Fruit fly (Drosophila melanogaster): ENCODE data around the gene CG7379.

The CG7379 gene

DNA sequence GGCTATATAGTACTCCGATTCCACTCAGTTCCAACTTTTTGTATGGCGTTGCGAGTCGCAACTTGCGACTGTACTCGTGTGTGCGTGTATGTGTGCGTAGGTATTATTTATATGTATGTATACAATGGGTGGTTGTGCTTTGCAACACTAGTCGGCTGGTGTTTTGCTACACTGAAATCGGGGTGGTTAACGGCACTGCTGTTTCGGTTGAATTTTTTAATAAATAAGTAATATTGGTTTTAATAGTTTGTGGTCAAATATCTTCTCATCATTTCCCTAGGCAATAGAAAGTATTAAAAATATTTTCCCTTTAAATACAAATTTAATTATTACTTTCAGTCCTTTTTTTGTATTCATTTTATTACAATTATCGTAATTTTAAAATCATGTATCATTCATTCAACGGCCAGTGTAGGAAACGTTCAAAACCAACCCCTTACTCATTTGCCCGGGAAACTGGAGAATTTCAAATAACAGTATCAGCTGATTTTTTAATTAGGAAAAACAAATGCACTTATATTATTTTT is at the start of gene CG7379:
Gene CG7379, minus strand, starts transcription at position 94 of the 527 bp plus-strand sequence.
- TF ChIP-seq CG17801 (GFP tag; optimal IDR thresholded peaks at IDR 0.05; ENCODE audit: partially characterized antibody): peak; percentile 64

DNA sequence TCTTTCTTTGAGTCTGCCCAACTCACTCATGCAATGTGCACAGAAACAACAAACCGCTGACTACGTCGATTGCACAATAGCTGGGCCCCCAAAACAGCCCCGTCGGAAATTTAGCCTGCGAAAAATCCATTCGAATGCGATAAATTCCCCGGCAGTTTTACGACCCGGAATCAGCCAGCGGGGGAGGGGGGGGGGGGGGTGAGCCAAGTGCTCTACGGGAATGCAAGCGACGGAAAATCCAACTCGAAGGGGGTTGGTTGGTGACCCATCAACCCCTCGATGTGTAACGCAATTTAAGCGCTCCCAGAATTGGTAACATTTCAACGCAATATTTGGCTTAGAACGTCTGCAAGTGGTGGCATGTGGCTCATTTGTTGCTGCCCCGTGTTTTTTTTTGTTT is 48.9 kb upstream of the CG7379 start:
- no peak for TF ChIP-seq CG17801 (GFP tag; optimal IDR thresholded peaks at IDR 0.05; ENCODE audit: partially characterized antibody)

DNA sequence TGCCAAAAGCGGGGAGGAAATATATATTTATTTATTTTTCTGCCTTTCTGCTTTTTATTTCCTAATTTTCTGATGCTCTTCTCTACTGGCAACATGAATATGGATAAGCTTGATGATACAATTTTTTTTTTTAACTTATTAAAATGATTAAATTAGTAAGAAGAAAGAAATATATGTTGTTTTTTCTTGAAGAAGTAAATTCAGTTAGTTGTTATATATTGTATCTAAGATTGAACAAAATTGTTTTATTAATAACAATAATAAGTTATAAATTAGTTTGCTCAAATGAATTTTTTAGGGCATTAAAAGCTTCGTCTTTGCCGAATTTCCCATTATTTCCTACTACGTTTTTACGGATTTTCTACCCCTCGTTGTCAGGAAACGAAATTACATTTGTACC is 32.4 kb upstream of the CG7379 start:
- no peak for TF ChIP-seq CG17801 (GFP tag; optimal IDR thresholded peaks at IDR 0.05; ENCODE audit: partially characterized antibody)

DNA sequence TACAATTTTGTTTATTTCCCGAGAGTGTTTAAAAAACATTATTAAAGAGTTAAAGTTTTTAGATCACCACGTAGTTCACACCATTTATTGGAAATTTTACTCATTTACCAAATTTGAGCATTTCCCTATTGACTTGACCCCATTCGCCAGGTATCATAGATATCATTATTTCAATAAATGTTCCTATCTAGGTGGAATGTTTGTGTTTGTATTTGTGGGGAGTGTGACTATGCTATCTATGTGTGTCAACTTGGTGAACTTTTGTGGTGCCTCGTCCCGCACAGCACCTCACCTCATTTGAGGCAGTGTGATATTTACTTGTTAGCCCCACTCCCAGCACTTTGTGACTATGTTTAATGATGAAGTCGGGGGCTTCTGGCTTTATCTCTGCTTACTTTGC is 30.5 kb upstream of the CG7379 start:
- no peak for TF ChIP-seq CG17801 (GFP tag; optimal IDR thresholded peaks at IDR 0.05; ENCODE audit: partially characterized antibody)

DNA sequence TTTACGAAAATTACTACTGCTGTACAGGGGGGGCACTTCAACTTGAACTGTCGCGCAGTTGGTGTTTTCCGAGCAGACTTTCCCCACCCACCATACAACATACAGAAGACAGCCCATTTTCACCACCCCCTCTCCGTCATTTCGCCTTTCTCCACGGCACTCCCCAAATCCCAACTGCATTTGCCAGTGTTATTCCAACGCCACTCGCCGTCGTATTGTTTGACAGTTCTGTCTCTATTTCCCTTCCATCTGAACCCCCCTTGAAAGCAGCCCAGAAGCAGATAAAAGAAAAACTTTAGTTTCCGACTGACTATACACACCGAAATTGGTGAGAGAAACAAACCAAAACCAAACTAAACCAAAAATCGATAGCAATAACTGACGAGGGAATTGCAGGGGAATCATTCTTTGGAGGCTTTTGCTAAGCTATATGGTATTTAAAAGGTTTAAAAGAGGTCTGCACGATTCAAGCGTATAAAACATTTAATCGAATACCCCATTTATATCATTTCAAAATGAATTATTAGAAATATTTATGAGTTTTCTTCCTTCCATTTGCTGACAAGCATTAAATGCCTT is 29.0 kb upstream of the CG7379 start:
- TF ChIP-seq CG17801 (GFP tag; optimal IDR thresholded peaks at IDR 0.05; ENCODE audit: partially characterized antibody): no peak

DNA sequence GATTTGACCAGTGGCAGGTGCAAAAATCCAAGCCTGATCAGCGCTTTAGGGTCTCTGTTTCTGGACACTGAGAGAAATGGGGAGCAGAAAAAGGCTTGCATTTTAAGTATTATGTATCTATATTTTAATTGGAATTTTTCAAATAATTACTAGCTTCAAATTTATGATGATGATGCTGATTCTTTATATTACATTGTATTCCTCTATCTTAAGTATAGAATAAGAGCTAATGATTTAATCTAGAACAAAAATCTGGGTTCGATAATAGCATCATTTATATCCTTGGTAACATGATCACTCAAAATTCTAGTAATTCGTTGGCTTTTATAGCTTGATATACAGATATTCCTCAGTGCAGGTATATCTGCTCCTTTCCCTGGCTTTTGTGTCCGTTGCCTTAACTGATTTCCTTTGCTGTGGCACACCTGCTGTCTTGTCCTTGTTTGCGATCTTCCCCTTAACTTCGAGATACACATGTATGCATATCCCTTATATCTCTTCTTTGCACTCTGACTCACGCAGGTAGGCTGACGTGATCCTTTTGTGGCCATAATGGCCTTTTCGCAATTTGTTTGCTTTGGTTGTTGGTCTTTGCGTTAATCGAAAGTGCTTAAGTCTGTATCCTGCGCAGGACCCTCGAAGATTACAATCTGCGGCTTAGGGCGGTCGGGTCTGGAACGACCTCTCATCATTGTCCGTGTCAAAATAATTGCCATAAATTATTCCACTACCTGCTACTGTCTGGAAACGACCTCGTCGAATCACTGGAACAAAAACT is 27.9 kb upstream of the CG7379 start:
- no peak for TF ChIP-seq CG17801 (GFP tag; optimal IDR thresholded peaks at IDR 0.05; ENCODE audit: partially characterized antibody)

DNA sequence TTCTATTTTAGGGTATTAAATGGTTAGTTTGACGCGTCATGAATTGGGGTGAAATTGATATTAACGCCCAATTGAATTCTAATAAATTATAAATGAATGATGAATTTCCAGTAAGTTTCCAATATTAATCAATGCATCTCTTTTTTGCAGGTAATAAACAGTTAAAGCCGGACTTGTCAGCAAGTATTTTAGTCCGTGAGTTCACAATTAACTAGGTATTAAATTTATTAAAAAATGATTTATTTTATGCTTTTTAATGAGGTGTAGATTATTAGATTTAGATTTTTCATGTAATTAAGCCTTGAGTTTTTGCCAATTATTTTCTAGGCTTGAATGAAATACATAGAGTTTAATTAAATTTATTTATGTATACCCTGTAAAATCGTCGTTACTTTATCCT is 23.6 kb upstream of the CG7379 start:
- TF ChIP-seq CG17801 (GFP tag; optimal IDR thresholded peaks at IDR 0.05; ENCODE audit: partially characterized antibody): no peak

DNA sequence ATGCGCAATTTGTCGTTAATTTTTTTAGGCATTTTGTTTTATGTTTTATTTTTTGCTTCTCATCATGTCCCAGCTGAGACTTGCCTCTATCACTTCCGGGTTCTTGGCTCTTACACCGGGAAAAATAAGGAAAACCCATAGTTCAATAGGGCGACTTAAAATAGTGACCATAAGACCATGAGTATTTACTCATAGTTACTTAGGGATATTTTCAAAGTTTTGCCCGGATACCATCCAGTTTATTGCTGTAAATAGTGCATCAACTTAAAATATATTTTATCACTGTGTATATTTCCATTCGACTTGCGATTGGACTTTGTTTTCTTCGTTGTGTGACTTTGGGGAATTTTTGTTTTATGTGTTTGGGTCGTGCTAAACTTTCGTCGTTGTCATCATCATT is 20.7 kb upstream of the CG7379 start:
- no peak for TF ChIP-seq CG17801 (GFP tag; optimal IDR thresholded peaks at IDR 0.05; ENCODE audit: partially characterized antibody)

DNA sequence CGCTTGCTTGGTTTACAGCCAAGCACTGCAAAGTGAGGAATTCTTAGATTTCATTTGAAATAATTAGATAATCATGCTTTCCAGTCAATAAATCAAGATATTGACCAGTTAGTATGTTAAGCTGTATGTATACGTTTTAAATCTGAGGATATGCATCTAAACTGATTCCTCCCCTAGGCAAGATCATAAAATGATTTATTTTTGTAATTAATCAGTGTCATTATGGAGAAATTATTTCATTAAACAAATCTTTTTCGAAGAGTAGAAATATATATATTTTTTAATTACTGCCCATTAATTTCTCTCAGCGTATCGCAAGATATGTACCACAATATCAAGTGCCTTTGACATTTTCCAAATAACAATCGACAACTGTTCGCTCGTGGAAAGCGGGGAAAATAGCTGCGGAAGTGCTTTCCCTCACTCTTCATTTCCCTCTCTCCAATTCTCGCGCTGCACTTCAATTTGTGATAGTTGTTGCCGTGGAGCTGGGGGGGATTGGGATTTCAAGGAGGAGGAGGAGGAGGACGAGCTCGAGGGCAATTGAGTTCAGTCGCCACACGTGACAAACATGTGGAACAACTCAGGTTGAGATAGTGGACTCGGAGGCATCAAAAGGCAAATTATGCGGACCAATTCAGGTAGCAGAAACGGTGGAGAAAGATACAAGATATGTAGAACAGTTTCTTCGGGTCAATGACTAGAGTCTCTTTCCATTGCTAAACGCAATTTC is 16.3 kb upstream of the CG7379 start:
- TF ChIP-seq CG17801 (GFP tag; optimal IDR thresholded peaks at IDR 0.05; ENCODE audit: partially characterized antibody): no peak

DNA sequence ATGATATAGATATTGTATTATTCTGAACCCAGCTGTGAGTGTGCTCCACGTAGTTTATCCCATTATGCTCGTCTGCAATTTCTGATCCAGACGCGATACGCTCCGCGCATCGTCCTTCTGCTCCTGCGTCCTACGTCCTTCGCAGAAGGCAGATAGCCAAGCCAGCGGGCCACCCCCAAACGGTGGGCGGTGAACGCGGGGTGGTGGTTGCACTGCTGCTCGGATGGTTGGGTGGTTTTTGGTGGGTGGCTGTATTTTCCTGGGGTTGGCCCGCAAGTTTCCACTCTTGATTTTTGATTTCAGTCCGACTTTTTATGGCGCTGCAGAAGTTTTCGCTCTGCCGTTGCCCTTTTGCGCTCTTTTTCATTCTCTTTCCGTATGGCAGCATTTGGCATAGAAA is 14.4 kb upstream of the CG7379 start:
- no peak for TF ChIP-seq CG17801 (GFP tag; optimal IDR thresholded peaks at IDR 0.05; ENCODE audit: partially characterized antibody)

DNA sequence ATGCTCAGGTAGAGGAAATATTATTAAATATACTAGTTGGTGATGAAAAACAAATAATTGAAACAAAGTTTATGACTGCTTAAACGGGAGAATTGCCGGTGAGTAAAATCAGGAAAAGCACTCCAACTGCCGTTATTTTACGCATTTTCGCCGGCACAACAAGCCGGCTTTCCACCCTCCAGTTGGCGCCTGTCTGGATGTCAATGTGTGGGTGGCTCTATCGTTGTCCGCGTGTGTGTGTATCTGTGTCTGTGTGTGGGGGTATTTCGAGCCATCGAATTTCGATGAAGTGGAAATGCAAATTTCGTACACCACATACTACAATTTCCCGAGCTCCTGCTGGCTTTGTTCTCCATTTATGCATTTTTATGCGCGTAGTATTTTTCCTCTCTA is 13.6 kb upstream of the CG7379 start:
- no peak for TF ChIP-seq CG17801 (GFP tag; optimal IDR thresholded peaks at IDR 0.05; ENCODE audit: partially characterized antibody)

DNA sequence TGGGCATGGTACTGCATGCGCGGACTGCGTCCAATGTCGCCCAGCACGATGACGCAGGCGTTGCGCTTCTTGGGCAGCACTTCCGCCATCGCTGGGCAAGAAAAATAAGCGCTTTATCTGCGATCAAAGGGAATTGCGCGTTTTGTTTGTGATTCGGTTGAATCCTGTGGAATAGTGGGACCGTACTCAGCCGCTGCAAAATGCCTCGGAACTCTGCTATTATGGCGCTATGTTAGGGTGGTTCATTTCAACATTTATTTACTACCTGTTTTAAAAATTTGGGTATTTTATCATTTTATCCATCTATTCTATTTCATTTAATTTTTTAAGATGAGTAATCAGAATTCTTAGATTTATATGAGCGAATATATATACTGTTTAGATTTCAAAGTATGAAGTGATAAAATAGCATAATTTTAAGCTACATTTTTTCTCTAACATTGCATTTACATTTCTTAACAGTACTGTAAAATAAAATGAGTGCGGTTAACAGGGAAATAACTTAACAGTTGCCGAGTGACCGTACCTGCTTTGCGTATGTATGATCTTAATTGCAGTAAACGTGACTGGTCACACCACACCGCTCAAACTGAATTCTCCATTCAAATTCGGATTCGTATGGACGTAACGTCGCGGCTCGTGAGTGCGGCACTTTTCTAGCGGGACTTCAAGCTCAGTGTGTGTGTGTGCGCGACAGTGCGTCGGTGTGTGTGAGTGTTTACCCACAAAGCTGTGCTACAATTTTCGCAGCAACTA is 13.0 kb upstream of the CG7379 start, which contains the start of the genes Alg1 and tinc:
Gene Alg1, minus strand, starts transcription at position 184 of the 756 bp plus-strand sequence.
Gene tinc, plus strand, starts transcription at position 591 of the 756 bp plus-strand sequence.
- peak; percentile 96 for TF ChIP-seq CG17801 (GFP tag; optimal IDR thresholded peaks at IDR 0.05; ENCODE audit: partially characterized antibody)

DNA sequence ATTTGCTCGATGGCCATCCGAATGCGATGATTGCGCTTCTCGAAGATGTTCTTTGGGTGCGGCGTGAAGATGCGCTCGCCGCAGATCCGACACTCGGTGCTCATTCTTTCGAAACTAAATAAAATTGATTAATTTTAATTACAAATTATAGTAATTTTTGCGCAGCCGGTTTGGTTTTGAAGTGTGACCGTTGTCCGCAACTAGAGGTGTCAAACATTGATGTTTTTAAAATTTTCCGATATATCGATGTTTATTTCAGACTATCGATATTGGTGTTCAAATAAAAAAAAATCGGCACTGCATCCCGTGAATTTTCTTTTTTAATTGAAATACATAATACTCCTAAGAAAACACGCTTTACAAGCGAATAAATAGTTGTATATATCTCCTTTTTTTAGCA is 10.9 kb upstream of the CG7379 start, which contains the start of gene Odj:
Gene Odj, minus strand, starts transcription at position 209 of the 400 bp plus-strand sequence.
- TF ChIP-seq CG17801 (GFP tag; optimal IDR thresholded peaks at IDR 0.05; ENCODE audit: partially characterized antibody): peak; percentile 72

DNA sequence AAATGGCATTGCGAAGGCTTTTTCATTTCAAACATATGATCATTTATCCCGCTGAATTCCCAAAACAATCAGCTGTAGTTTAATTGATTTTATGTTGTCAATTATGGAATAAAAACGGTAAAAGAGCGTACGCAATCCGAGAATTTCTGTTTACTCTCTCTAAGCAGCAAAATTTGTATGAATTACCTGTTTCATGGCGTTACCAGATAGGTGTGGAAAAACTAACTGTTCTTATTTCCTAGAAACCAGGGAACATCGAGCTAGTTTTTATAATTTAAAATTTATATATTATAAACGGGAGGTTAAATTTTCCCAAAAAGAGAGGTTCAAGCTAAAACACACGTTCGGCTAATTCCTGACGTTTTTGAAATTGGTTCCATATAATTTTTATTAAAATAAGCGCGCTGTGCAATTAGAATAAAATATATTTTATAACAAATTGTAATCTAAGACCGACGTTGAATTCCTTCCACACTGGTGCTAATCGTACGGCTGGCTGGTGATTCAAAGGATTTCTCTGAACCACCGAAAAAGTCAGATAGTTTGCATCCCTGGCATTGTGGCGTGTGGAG is 9.0 kb upstream of the CG7379 start, which contains the start of gene CG17801:
Gene CG17801, minus strand, starts transcription at position 51 of the 572 bp plus-strand sequence.
- TF ChIP-seq CG17801 (GFP tag; optimal IDR thresholded peaks at IDR 0.05; ENCODE audit: partially characterized antibody): peak; percentile 62
